Worm (Caenorhabditis elegans): ENCODE data around the gene Y39E4B.13.
A peak's percentile ranks its signal among the peaks of the same experiment; 100 is the strongest.

The Y39E4B.13 gene

DNA sequence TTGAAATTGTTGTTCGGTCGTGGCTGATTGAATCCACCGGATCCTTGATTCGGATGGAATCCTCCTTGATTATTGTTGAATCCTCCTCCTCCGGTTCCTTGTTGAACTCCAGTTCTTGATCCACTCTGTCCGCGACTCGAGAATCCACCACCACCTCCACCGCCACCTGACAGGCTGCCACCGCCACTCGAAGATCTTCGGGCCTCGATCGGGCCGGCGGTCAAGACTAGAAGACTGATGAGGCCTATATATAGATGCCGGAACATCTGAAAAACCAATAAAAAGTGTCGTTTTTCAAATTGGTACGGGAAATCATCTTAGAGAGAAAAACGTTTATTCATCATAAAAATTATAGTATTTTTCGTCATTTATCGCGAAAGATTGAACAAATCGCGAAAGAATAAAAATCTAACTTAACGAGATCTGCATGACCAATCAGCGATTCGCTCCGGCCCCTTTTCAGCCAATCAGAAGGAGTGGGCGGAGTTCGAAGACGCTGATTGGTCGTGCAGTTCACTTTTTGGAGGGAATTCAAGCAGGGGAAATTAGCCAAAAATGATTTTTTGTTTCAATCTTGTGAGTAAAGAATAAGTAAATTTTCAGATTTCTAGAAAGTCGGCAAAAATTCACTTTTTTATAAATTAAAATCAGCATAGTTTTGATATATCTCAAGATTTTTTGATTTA lies 8.4 kb downstream of the Y39E4B.13 start, which contains the start of gene pqn-83:
Gene pqn-83 (minus strand): TSS at position 272 of the 686 bp plus-strand sequence.
- TF ChIP-seq nhr-76 (tag; optimal IDR thresholded peaks at IDR 0.05) (no peak), ztf-11 (tag; optimal IDR thresholded peaks at IDR 0.05) (no peak), nhr-237 (tag; optimal IDR thresholded peaks at IDR 0.05) (no peak), nfya-1 (tag; optimal IDR thresholded peaks at IDR 0.05; ENCODE audit: insufficient read depth) (peak; percentile 78)

DNA sequence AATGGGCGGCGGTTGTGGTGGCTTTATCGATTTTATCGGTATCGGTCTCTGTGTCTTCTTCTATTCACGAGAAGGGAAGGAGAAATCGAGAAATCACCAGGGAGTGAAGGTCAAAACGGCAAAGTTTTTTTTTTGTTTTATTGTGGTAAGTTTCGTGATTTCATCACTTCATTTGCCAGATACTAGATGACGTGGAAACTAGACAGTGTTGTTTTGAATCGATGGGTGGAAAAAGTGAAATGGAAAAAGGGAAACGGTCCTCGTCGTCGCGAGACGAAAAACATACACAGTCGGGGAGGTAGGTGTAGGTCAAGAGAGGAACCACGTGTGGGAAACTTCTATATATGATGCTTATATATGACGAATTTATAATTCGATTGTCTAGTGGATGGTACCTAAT lies 10.1 kb downstream of the Y39E4B.13 start:
- no peak for TF ChIP-seq ZK546.5 (tag; optimal IDR thresholded peaks at IDR 0.05)
- no peak for TF ChIP-seq ceh-9 (tag; optimal IDR thresholded peaks at IDR 0.05)
- TF ChIP-seq ztf-11 (tag; optimal IDR thresholded peaks at IDR 0.05), result no peak
- no peak for TF ChIP-seq mdl-1 (tag; optimal IDR thresholded peaks at IDR 0.05)
- TF ChIP-seq nhr-23 (tag; optimal IDR thresholded peaks at IDR 0.05), result peak; percentile 22
- no peak for TF ChIP-seq lin-39 (tag; optimal IDR thresholded peaks at IDR 0.05)
- peak; percentile 19 for TF ChIP-seq nhr-43 (tag; optimal IDR thresholded peaks at IDR 0.05; ENCODE audit: poor library complexity, severe bottlenecking)
- TF ChIP-seq ceh-28 (tag; optimal IDR thresholded peaks at IDR 0.05), result peak; percentile 55
- TF ChIP-seq nhr-25 (tag; optimal IDR thresholded peaks at IDR 0.05), result peak; percentile 51
- TF ChIP-seq eor-1 (tag; optimal IDR thresholded peaks at IDR 0.05), result no peak
- no peak for TF ChIP-seq nhr-237 (tag; optimal IDR thresholded peaks at IDR 0.05)
- no peak for TF ChIP-seq aly-2 (tag; optimal IDR thresholded peaks at IDR 0.05)
- no peak for TF ChIP-seq lin-15B (tag; optimal IDR thresholded peaks at IDR 0.05)
- TF ChIP-seq ceh-16 (tag; optimal IDR thresholded peaks at IDR 0.05), result no peak
- no peak for TF ChIP-seq mml-1 (tag; optimal IDR thresholded peaks at IDR 0.05)
- TF ChIP-seq skn-1 (tag; optimal IDR thresholded peaks at IDR 0.05), result no peak
- TF ChIP-seq R02D3.7 (tag; optimal IDR thresholded peaks at IDR 0.05), result no peak

DNA sequence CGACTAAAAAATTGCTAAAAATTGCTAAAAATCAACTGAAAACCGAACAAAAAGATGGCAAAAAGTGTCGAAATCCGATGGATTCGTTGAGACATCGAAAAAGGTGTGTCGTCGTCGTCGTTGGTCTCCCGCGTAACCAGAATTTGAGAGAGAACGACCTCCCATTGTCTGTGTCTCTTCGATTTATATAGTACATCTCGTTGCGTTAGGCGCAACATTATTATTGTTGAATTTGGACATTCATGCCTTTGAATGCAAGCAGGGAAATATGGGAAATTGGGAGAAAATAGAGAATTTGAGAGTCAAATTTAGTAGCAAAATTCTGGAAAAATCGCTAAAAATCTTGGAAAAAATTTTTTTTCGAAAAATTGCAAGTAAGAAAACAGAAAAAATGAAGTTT lies 13.1 kb downstream of the Y39E4B.13 start:
- TF ChIP-seq hmg-11 (tag; optimal IDR thresholded peaks at IDR 0.05) (peak; percentile 36), fkh-2 (tag; optimal IDR thresholded peaks at IDR 0.05) (no peak), egl-27 (tag; optimal IDR thresholded peaks at IDR 0.05) (no peak), unc-62 (GFP tag; optimal IDR thresholded peaks at IDR 0.05) (no peak), nhr-12 (tag; optimal IDR thresholded peaks at IDR 0.05) (no peak), nhr-25 (tag; optimal IDR thresholded peaks at IDR 0.05) (peak; percentile 22)

DNA sequence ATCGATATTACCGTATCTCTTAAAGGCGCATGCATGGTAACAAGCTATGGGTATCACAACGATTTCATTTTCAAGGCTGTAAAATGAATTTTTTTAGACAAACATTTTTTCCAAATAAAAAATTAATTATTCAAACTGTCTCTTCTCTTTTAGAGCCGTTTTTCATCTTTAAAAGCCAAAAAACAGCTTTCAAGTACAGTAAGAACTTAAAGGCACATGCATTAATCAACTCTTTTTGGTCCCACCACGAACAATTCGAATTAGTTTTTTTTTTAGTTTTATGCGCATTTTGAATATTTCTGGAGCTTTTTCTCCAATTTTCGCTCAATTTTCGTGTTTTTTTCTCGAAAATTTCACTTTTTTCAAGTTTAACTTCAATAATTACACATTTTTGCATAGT lies 13.5 kb downstream of the Y39E4B.13 start:
- TF ChIP-seq mdl-1 (tag; optimal IDR thresholded peaks at IDR 0.05), result no peak
- no peak for TF ChIP-seq fos-1 (tag; optimal IDR thresholded peaks at IDR 0.05)
- no peak for TF ChIP-seq nhr-237 (tag; optimal IDR thresholded peaks at IDR 0.05)
- no peak for TF ChIP-seq mml-1 (tag; optimal IDR thresholded peaks at IDR 0.05)
- TF ChIP-seq ztf-11 (tag; optimal IDR thresholded peaks at IDR 0.05), result no peak
- TF ChIP-seq sea-2 (GFP tag; optimal IDR thresholded peaks at IDR 0.05), result no peak
- TF ChIP-seq nhr-77 (tag; optimal IDR thresholded peaks at IDR 0.05), result no peak
- TF ChIP-seq elt-1 (tag; optimal IDR thresholded peaks at IDR 0.05), result no peak

DNA sequence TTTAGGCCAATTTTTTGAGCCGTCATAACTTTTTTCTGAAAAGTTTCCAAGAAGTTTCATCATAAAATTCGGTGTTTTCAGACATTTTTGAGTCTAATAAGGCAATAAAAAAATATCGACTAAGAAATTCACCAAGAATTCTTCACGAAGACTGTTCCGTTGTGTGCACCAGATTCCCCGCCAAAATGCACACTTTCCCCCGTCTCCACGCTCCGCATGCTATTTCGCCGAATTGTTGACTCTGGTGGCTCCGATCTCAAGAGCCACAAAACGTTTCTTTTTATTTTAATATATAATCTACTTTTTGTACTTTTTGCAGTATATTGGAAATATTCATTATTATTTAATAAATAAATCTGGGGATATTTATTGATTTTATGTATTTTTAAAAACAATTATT lies 14.6 kb downstream of the Y39E4B.13 start:
- TF ChIP-seq unc-39 (tag; optimal IDR thresholded peaks at IDR 0.05), result no peak
- peak; percentile 30 for TF ChIP-seq pha-4 (tag; optimal IDR thresholded peaks at IDR 0.05)
- peak; percentile 4 for TF ChIP-seq elt-2 (tag; optimal IDR thresholded peaks at IDR 0.05)

DNA sequence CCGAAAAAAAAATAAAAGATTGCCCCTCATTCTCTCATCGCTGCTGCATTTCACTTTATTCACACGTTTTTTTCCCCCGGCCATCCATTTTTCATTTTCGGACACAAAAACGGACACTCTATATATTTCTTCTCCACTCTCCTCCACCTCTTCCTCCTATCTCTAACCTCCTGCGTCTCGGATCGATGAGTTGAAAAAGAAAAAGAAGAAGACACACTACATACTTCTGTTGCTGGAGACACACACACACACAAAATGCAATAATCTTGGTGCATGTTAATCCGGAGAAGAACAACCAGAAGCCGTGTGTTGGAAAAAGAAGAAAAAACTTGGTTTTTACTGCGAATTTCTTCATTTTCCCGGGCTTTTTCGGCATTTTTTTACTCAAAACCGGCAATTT lies 15.0 kb downstream of the Y39E4B.13 start:
- TF ChIP-seq snpc-4 (tag; optimal IDR thresholded peaks at IDR 0.05) (no peak), jun-1 (tag; optimal IDR thresholded peaks at IDR 0.05) (no peak), lin-39 (tag; optimal IDR thresholded peaks at IDR 0.05) (peak; percentile 43), egl-5 (tag; optimal IDR thresholded peaks at IDR 0.05) (peak; percentile 58), aly-2 (tag; optimal IDR thresholded peaks at IDR 0.05) (no peak), hmg-11 (tag; optimal IDR thresholded peaks at IDR 0.05) (peak; percentile 65), lin-15B (tag; optimal IDR thresholded peaks at IDR 0.05) (peak; percentile 38), lsy-12 (tag; optimal IDR thresholded peaks at IDR 0.05) (no peak), nhr-43 (tag; optimal IDR thresholded peaks at IDR 0.05; ENCODE audit: poor library complexity, severe bottlenecking) (no peak), ama-1 (optimal IDR thresholded peaks at IDR 0.05) (peak; percentile 5), fkh-10 (GFP tag; optimal IDR thresholded peaks at IDR 0.05) (peak; percentile 40), pha-4 (tag; optimal IDR thresholded peaks at IDR 0.05) (no peak), elt-2 (tag; optimal IDR thresholded peaks at IDR 0.05) (no peak), nfya-1 (tag; optimal IDR thresholded peaks at IDR 0.05; ENCODE audit: insufficient read depth) (peak; percentile 76), nhr-77 (tag; optimal IDR thresholded peaks at IDR 0.05) (no peak)

Measured in whole organism, L3 larva.